Worm (Caenorhabditis elegans): Measurements from ENCODE around the gene scb-1.

DNA sequence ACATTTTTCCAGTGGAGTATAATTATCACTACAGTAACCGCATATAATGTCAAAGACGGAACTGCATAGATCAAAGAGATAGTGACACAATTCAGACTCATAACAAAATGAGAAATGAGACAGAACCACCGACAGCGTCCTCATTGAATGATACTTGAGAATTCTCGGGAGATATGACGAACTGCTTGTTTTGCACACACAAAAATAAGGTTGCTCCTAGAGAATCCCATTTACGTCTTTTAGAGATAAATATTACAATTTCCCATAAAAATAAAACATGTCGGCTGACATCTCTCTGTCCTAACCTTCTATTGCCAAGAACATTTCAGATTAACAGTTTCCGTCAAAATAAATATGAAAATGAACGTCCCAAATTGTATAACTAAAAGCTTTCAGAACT lies 36.0 kb upstream of the scb-1 start, which contains the start of gene srg-38:
- TF ChIP-seq ceh-28 (tag; optimal IDR thresholded peaks at IDR 0.05) (no peak), ama-1 (optimal IDR thresholded peaks at IDR 0.05) (no peak)
